Worm (Caenorhabditis elegans): ENCODE results near the gene fem-2.

ce11 chrIII:605415-606054, 28.9 kb downstream of the fem-2 start, which contains the start of the genes Y55B1AR.4 and ttr-7:
- TF ChIP-seq pha-4 (GFP tag; IDR thresholded peaks at IDR 0.05) (no peak), pha-4 (tag; optimal IDR thresholded peaks at IDR 0.05) (no peak), R02D3.7 (tag; optimal IDR thresholded peaks at IDR 0.05) (no peak), unc-62 (GFP tag; optimal IDR thresholded peaks at IDR 0.05 in 1 of 2) (no peak), unc-62 (tag; optimal IDR thresholded peaks at IDR 0.05) (no peak), D1046.2 (GFP tag; IDR thresholded peaks at IDR 0.05) (no peak), nhr-25 (tag; optimal IDR thresholded peaks at IDR 0.05; ENCODE audit: borderline replicate concordance, insufficient read depth) (no peak), aly-2 (tag; optimal IDR thresholded peaks at IDR 0.05) (no peak), lin-15B (tag; optimal IDR thresholded peaks at IDR 0.05) (no peak), nhr-76 (tag; optimal IDR thresholded peaks at IDR 0.05) (no peak), snpc-4 (tag; optimal IDR thresholded peaks at IDR 0.05) (no peak), F49E8.2 (tag; optimal IDR thresholded peaks at IDR 0.05; ENCODE audit: borderline replicate concordance) (no peak), madf-9 (GFP tag; conservative IDR thresholded peaks at IDR 0.05) (no peak)

Data from whole organism, L4 larva.